Worm (Caenorhabditis elegans): ENCODE data around the gene bcf-1.

- TF ChIP-seq nhr-237 (tag; optimal IDR thresholded peaks at IDR 0.05), result no peak
- TF ChIP-seq ceh-82 (tag; optimal IDR thresholded peaks at IDR 0.05), result no peak
- no peak for TF ChIP-seq F13H6.1 (tag; optimal IDR thresholded peaks at IDR 0.05)
- TF ChIP-seq lin-39 (tag; optimal IDR thresholded peaks at IDR 0.05), result no peak
- no peak for TF ChIP-seq blmp-1 (tag; optimal IDR thresholded peaks at IDR 0.05; ENCODE audit: insufficient read depth)
- no peak for TF ChIP-seq egl-27 (tag; optimal IDR thresholded peaks at IDR 0.05)
- TF ChIP-seq nhr-11 (tag; optimal IDR thresholded peaks at IDR 0.05), result no peak
Measured at ce11 chrV:6368494-6368893, 40.1 kb downstream of the bcf-1 start.

Data from whole organism, L2 larva.